Worm (Caenorhabditis elegans) whole organism, young adult: ENCODE results near the gene H12D21.10.

Source experiments
- F52B5.7 ChIP-seq: sonication (generic microtip); optimal IDR thresholded peaks from 2 replicates; lab custom pipeline; 2016; ENCODE audit warnings: mild to moderate bottlenecking, missing genetic modification characterization, missing compliant biosample characterization
- K12H6.12 ChIP-seq: fragments of 200-800 bp; sonication (Bioruptor generic); optimal IDR thresholded peaks from 2 replicates; lab custom pipeline; 2018; ENCODE audit warnings: mild to moderate bottlenecking, missing genetic modification characterization, missing compliant biosample characterization
- ama-1 ChIP-seq, 3 experiments: fragments of 150-350 bp in 1 of 3; sonication (generic microtip) in 2 of 3; optimal IDR thresholded peaks; 2 replicates each; lab custom pipeline; 2014 to 2018; ENCODE audit warnings: missing biosample characterization in 2 of 3, missing genetic modification characterization in 2 of 3, missing genetic modification reagents in 2 of 3
- madf-8 ChIP-seq: fragments of 200-800 bp; sonication (Bioruptor generic); conservative IDR thresholded peaks from 2 replicates; pipeline ENCODE4 v1.3.6; 2022; ENCODE audit warnings: missing genetic modification reagents, missing genetic modification characterization, missing compliant biosample characterization
- rec-8 ChIP-seq, 2 experiments: sonication (generic microtip); optimal IDR thresholded peaks; 2 replicates each; lab custom pipeline; 2016; ENCODE audit warnings: mild to moderate bottlenecking in 2 of 2, missing genetic modification characterization in 2 of 2, missing genetic modification reagents in 2 of 2, missing genotype in 2 of 2, missing biosample characterization in 1 of 2, missing compliant biosample characterization in 1 of 2, moderate library complexity in 1 of 2
- ztf-3 ChIP-seq: fragments of 200-800 bp; sonication (Bioruptor generic); optimal IDR thresholded peaks from 2 replicates; lab custom pipeline; 2018; ENCODE audit warnings: mild to moderate bottlenecking, missing genetic modification characterization, missing compliant biosample characterization

- TF ChIP-seq ama-1 (optimal IDR thresholded peaks at IDR 0.05; lab: Kevin White, UChicago) (no peak), ama-1 (GFP tag; optimal IDR thresholded peaks at IDR 0.05; lab: Kevin White, UChicago) (no peak), F52B5.7 (tag; lab: Kevin White, UChicago) (no peak), K12H6.12 (tag; lab: Kevin White, UChicago) (no peak), madf-8 (GFP tag; lab: Robert Waterston, UW) (no peak), rec-8 (tag; optimal IDR thresholded peaks at IDR 0.05; lab: Kevin White, UChicago) (no peak), ztf-3 (GFP tag; lab: Kevin White, UChicago) (no peak)
Observed at ce11 chrV:14921509-14921908, 21.9 kb downstream of the H12D21.10 start, which contains the start of gene zmp-4.
